Worm (Caenorhabditis elegans) whole organism, L1 larva: ENCODE measurements around the gene dct-17.

Experiments
- C34B4.2 ChIP-seq: sonication (generic microtip); optimal IDR thresholded peaks from 2 replicates; lab custom pipeline; 2017; ENCODE audit warnings: mild to moderate bottlenecking, missing genetic modification characterization, missing compliant biosample characterization
- F16B12.6 ChIP-seq: fragments of 150-350 bp; optimal IDR thresholded peaks from 2 replicates; lab custom pipeline; 2014; ENCODE audit warnings: missing biosample characterization, missing genetic modification characterization
- aly-2 ChIP-seq: fragments of 150-350 bp; optimal IDR thresholded peaks from 2 replicates; lab custom pipeline; 2014; ENCODE audit warnings: missing biosample characterization, missing genetic modification characterization
- ceh-63 ChIP-seq: fragments of 200-800 bp; sonication (Bioruptor generic); optimal IDR thresholded peaks from 2 replicates; lab custom pipeline; 2018; ENCODE audit warnings: mild to moderate bottlenecking, missing genetic modification characterization, missing compliant biosample characterization
- ceh-8 ChIP-seq: fragments of 200-800 bp; sonication (Bioruptor generic); optimal IDR thresholded peaks from 2 replicates; lab custom pipeline; 2018; ENCODE audit warnings: mild to moderate bottlenecking, missing genetic modification characterization, moderate library complexity, missing compliant biosample characterization
- ceh-82 ChIP-seq, 3 experiments: fragments of 150-350 bp in 1 of 3; sonication (generic microtip) in 2 of 3; optimal IDR thresholded peaks; 2 replicates each; lab custom pipeline; 2014 to 2017; ENCODE audit warnings: missing biosample characterization in 3 of 3, missing genetic modification characterization in 3 of 3
- ceh-90 ChIP-seq: sonication (generic microtip); optimal IDR thresholded peaks from 2 replicates; lab custom pipeline; 2016; ENCODE audit warnings: missing genetic modification characterization, missing compliant biosample characterization
- dpl-1 ChIP-seq, 3 experiments: fragments of 150-350 bp in 2 of 3; sonication (generic microtip) in 1 of 3; optimal IDR thresholded peaks; 2 replicates each; lab custom pipeline; 2014 to 2017; ENCODE audit warnings: missing biosample characterization in 3 of 3, missing genetic modification characterization in 3 of 3, missing genetic modification reagents in 3 of 3
- dsc-1 ChIP-seq: sonication (generic microtip); optimal IDR thresholded peaks from 2 replicates; lab custom pipeline; 2016; ENCODE audit warnings: mild to moderate bottlenecking, missing genetic modification characterization, missing compliant biosample characterization
- efl-3 ChIP-seq: fragments of 200-800 bp; sonication (Bioruptor generic); optimal IDR thresholded peaks from 2 replicates; lab custom pipeline; 2018; ENCODE audit warnings: mild to moderate bottlenecking, missing genetic modification characterization, missing compliant biosample characterization
- egl-13 ChIP-seq: sonication (generic microtip); optimal IDR thresholded peaks from 2 replicates; lab custom pipeline; 2016; ENCODE audit warnings: missing genotype, missing genetic modification reagents, missing genetic modification characterization, missing compliant biosample characterization
- elt-2 ChIP-seq: sonication (generic microtip); optimal IDR thresholded peaks from 2 replicates; lab custom pipeline; 2016; ENCODE audit warnings: missing genetic modification characterization, mild to moderate bottlenecking, inconsistent platforms, missing compliant biosample characterization, missing genetic modification reagents
- fkh-10 ChIP-seq: sonication (generic microtip); optimal IDR thresholded peaks from 2 replicates; lab custom pipeline; 2017; ENCODE audit warnings: missing biosample characterization, missing genetic modification reagents, missing genetic modification characterization
- fkh-4 ChIP-seq: sonication (generic microtip); optimal IDR thresholded peaks from 2 replicates; lab custom pipeline; 2016; ENCODE audit warnings: missing compliant biosample characterization, missing genetic modification characterization, borderline replicate concordance
- grh-1 ChIP-seq: fragments of 200-800 bp; sonication (Bioruptor generic); IDR thresholded peaks from 2 replicates; pipeline ENCODE4 v1.3.6; 2022; ENCODE audit warnings: missing genetic modification reagents, missing genetic modification characterization, missing compliant biosample characterization
- hlh-17 ChIP-seq: fragments of 200-800 bp; sonication (Bioruptor generic); optimal IDR thresholded peaks from 2 replicates; lab custom pipeline; 2018; ENCODE audit warnings: missing genetic modification characterization, mild to moderate bottlenecking, missing compliant biosample characterization, moderate library complexity, borderline replicate concordance
- hlh-4 ChIP-seq: sonication (generic microtip); optimal IDR thresholded peaks from 2 replicates; lab custom pipeline; 2016; ENCODE audit warnings: mild to moderate bottlenecking, missing genetic modification characterization, missing compliant biosample characterization
- hpl-2 ChIP-seq: fragments of 150-350 bp; optimal IDR thresholded peaks from 2 replicates; lab custom pipeline; 2014; ENCODE audit warnings: missing biosample characterization, missing genetic modification reagents, missing genetic modification characterization
- irx-1 ChIP-seq: sonication (generic microtip); optimal IDR thresholded peaks from 2 replicates; lab custom pipeline; 2016; ENCODE audit warnings: missing genetic modification characterization, missing compliant biosample characterization
- isw-1 ChIP-seq: fragments of 200-800 bp; sonication (Bioruptor generic); IDR thresholded peaks from 2 replicates; pipeline ENCODE4 v1.3.6; 2022; ENCODE audit warnings: missing genetic modification characterization, missing compliant biosample characterization
- jun-1 ChIP-seq: fragments of 150-350 bp; optimal IDR thresholded peaks from 2 replicates; lab custom pipeline; 2014; ENCODE audit warnings: missing biosample characterization, missing genetic modification reagents, missing genetic modification characterization
- lin-13 ChIP-seq: fragments of 150-350 bp; optimal IDR thresholded peaks from 2 replicates; lab custom pipeline; 2014; ENCODE audit warnings: missing biosample characterization, missing genetic modification reagents, missing genetic modification characterization
- lin-35 ChIP-seq, 2 experiments: fragments of 150-350 bp; optimal IDR thresholded peaks; 2 replicates each; lab custom pipeline; 2014; ENCODE audit warnings: missing biosample characterization in 2 of 2, missing genetic modification characterization in 2 of 2, missing genetic modification reagents in 2 of 2
- lir-3 ChIP-seq: sonication (generic microtip); optimal IDR thresholded peaks from 2 replicates; lab custom pipeline; 2016; ENCODE audit warnings: mild to moderate bottlenecking, missing genetic modification characterization, moderate library complexity, missing compliant biosample characterization; ENCODE audit not compliant: poor library complexity
- mab-9 ChIP-seq: fragments of 200-800 bp; sonication (Bioruptor generic); IDR thresholded peaks from 2 replicates; pipeline ENCODE4 v1.3.6; 2022; ENCODE audit warnings: missing genetic modification reagents, missing genetic modification characterization, missing compliant biosample characterization
- mef-2 ChIP-seq: fragments of 150-350 bp; optimal IDR thresholded peaks from 2 replicates; lab custom pipeline; 2014; ENCODE audit warnings: missing biosample characterization, missing genetic modification characterization
- mep-1 ChIP-seq: fragments of 150-350 bp; optimal IDR thresholded peaks from 2 replicates; lab custom pipeline; 2014; ENCODE audit warnings: missing biosample characterization, missing genetic modification characterization
- nhr-12 ChIP-seq: sonication (generic microtip); optimal IDR thresholded peaks from 2 replicates; lab custom pipeline; 2017; ENCODE audit warnings: missing biosample characterization, missing genetic modification characterization
- nhr-20 ChIP-seq: sonication (generic microtip); optimal IDR thresholded peaks from 2 replicates; lab custom pipeline; 2016; ENCODE audit warnings: mild to moderate bottlenecking, missing genetic modification characterization, missing compliant biosample characterization
- nhr-90 ChIP-seq: sonication (generic microtip); optimal IDR thresholded peaks from 2 replicates; lab custom pipeline; 2016; ENCODE audit warnings: mild to moderate bottlenecking, missing genetic modification characterization, missing compliant biosample characterization; ENCODE audit not compliant: poor library complexity
- pag-3 ChIP-seq: sonication (generic microtip); optimal IDR thresholded peaks from 2 replicates; lab custom pipeline; 2017; ENCODE audit warnings: missing genetic modification characterization, mild to moderate bottlenecking, missing compliant biosample characterization, antibody characterized with exemption, borderline replicate concordance; ENCODE audit not compliant: insufficient read depth
- pax-3 ChIP-seq: fragments of 200-800 bp; sonication (Bioruptor generic); optimal IDR thresholded peaks from 2 replicates; lab custom pipeline; 2018; ENCODE audit warnings: mild to moderate bottlenecking, missing genetic modification characterization, moderate library complexity, missing compliant biosample characterization
- pqm-1 ChIP-seq: sonication (generic microtip); optimal IDR thresholded peaks from 3 replicates; lab custom pipeline; 2017; ENCODE audit warnings: missing biosample characterization, missing genetic modification characterization
- skn-1 ChIP-seq: fragments of 150-350 bp; optimal IDR thresholded peaks from 2 replicates; lab custom pipeline; 2014; ENCODE audit warnings: missing biosample characterization, missing genetic modification characterization
- sox-4 ChIP-seq: sonication (generic microtip); optimal IDR thresholded peaks from 2 replicates; lab custom pipeline; 2016; ENCODE audit warnings: missing genetic modification characterization, missing compliant biosample characterization
- sptf-1 ChIP-seq: fragments of 150-350 bp; optimal IDR thresholded peaks from 2 replicates; lab custom pipeline; 2014; ENCODE audit warnings: missing biosample characterization, missing genetic modification characterization
- tbx-2 ChIP-seq: sonication (generic microtip); optimal IDR thresholded peaks from 2 replicates; lab custom pipeline; 2016; ENCODE audit warnings: missing genetic modification characterization, missing compliant biosample characterization
- unc-30 ChIP-seq: sonication (generic microtip); optimal IDR thresholded peaks from 2 replicates; lab custom pipeline; 2017; ENCODE audit warnings: missing biosample characterization, missing genetic modification characterization
- unc-62 ChIP-seq: fragments of 150-350 bp; optimal IDR thresholded peaks from 2 replicates; lab custom pipeline; 2014; ENCODE audit warnings: missing biosample characterization, missing genetic modification reagents, missing genetic modification characterization
- unc-98 ChIP-seq: fragments of 200-800 bp; sonication (Bioruptor generic); IDR thresholded peaks from 2 replicates; pipeline ENCODE4 v1.3.6; 2022; ENCODE audit warnings: missing genetic modification characterization, missing compliant biosample characterization
- xbp-1 ChIP-seq: sonication (generic microtip); optimal IDR thresholded peaks from 2 replicates; lab custom pipeline; 2016; ENCODE audit warnings: missing genetic modification characterization, missing compliant biosample characterization
- zip-4 ChIP-seq: fragments of 200-800 bp; sonication (Bioruptor generic); optimal IDR thresholded peaks from 2 replicates; lab custom pipeline; 2018; ENCODE audit warnings: mild to moderate bottlenecking, missing genetic modification characterization, moderate library complexity, missing compliant biosample characterization
- ztf-4 ChIP-seq: fragments of 150-350 bp; optimal IDR thresholded peaks from 2 replicates; lab custom pipeline; 2014; ENCODE audit warnings: missing biosample characterization, missing genetic modification characterization

dct-17 gene

ce11 chrV:13715223-13715686 lies 15.3 kb downstream of the dct-17 start, which contains the start of gene zipt-9 (continued):
- TF ChIP-seq fkh-10 (peak; percentile 34), ceh-63 (GFP tag; lab: Kevin White, UChicago) (peak; percentile 90), pag-3 (no peak), unc-98 (GFP tag; lab: Robert Waterston, UW) (peak; percentile 86), lin-35 (GFP tag; optimal IDR thresholded peaks at IDR 0.05; lab: Kevin White, UChicago) (peak; percentile 75 to 89), lir-3 (peak; percentile 89), isw-1 (GFP tag; lab: Robert Waterston, UW) (peak; percentile 84), ceh-90 (peak; percentile 62), hlh-17 (GFP tag; lab: Kevin White, UChicago) (no peak), dpl-1 (GFP tag; optimal IDR thresholded peaks at IDR 0.05; lab: Kevin White, UChicago) (peak; percentile 67 to 84 (median 77)), xbp-1 (peak; percentile 84), grh-1 (GFP tag; lab: Robert Waterston, UW) (peak; percentile 50; the same call in 1 of the 2 replicates), zip-4 (GFP tag; lab: Kevin White, UChicago) (no peak), C34B4.2 (tag; lab: Kevin White, UChicago) (no peak), elt-2 (tag; lab: Kevin White, UChicago) (peak; percentile 7), ztf-4 (tag; lab: Kevin White, UChicago) (no peak), sox-4 (peak; percentile 63), sptf-1 (tag; lab: Kevin White, UChicago) (no peak), pqm-1 (no peak), skn-1 (tag; lab: Kevin White, UChicago) (peak; percentile 47), ceh-82 (tag; optimal IDR thresholded peaks at IDR 0.05; lab: Kevin White, UChicago) (peak; percentile 74 to 87 (median 79)), mab-9 (GFP tag; lab: Robert Waterston, UW) (peak; percentile 60), tbx-2 (tag; lab: Kevin White, UChicago) (peak; percentile 82), mef-2 (no peak), lin-13 (GFP tag; lab: Kevin White, UChicago) (peak; percentile 63), egl-13 (tag; lab: Kevin White, UChicago) (peak; percentile 82), nhr-20 (tag; lab: Kevin White, UChicago) (peak; percentile 89), aly-2 (tag; lab: Kevin White, UChicago) (peak; percentile 40), fkh-4 (peak; percentile 52), ceh-8 (GFP tag; lab: Kevin White, UChicago) (peak; percentile 32), hlh-4 (tag; lab: Kevin White, UChicago) (peak; percentile 5), nhr-12 (tag; lab: Kevin White, UChicago) (no peak), unc-30 (tag; lab: Kevin White, UChicago) (no peak), efl-3 (GFP tag; lab: Kevin White, UChicago) (peak; percentile 53), jun-1 (tag; lab: Kevin White, UChicago) (peak; percentile 56), F16B12.6 (peak; percentile 59)

- TF ChIP-seq nhr-90 (tag; lab: Kevin White, UChicago) (no peak), hpl-2 (GFP tag; lab: Kevin White, UChicago) (no peak), hlh-4 (tag; lab: Kevin White, UChicago) (no peak), unc-62 (GFP tag; lab: Kevin White, UChicago) (no peak), mef-2 (no peak), dsc-1 (tag; lab: Kevin White, UChicago) (no peak), pax-3 (tag; lab: Kevin White, UChicago) (no peak), isw-1 (GFP tag; lab: Robert Waterston, UW) (no peak), ztf-4 (tag; lab: Kevin White, UChicago) (no peak), efl-3 (GFP tag; lab: Kevin White, UChicago) (no peak), mep-1 (tag; lab: Kevin White, UChicago) (no peak), irx-1 (tag; lab: Kevin White, UChicago) (no peak), egl-13 (tag; lab: Kevin White, UChicago) (no peak)
Observed at ce11 chrV:13711060-13711459, 19.5 kb downstream of the dct-17 start, which contains the start of gene srx-96. srx-96 (plus strand) TSS chrV:13711360.
